Fruit fly (Drosophila melanogaster): Measurements from ENCODE around the gene CG7166.

DNA sequence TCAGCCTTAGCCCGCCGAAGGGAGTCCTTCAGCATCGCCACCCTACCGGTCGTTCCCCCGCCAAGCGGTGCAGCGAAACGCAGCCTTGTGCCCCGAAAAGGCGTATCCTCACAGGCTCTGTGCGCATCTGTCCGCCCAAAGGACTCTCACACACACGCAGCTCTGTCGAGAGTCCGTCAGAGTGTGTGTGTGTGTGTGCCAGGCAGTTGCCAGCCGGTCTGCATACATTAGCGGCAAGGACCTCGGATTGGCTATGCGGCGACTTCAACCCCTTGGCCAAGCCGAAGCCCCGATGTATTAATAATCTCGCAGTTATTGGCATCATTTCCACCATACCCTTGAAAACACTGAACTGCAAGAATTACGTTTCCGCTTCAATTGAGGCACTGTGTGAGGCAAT is 14.9 kb downstream of the CG7166 start:
- TF ChIP-seq psq (GFP tag; optimal IDR thresholded peaks at IDR 0.05) (no peak), Sp1 (GFP tag; optimal IDR thresholded peaks at IDR 0.05) (no peak), br (GFP tag; optimal IDR thresholded peaks at IDR 0.05) (no peak), sv (GFP tag; optimal IDR thresholded peaks at IDR 0.05) (no peak)

Data from whole organism, wandering third instar larva.